Worm (Caenorhabditis elegans) whole organism, L2 larva: ENCODE measurements around the gene cyp-33C5.
A peak's percentile ranks its signal among the peaks of the same experiment; 100 is the strongest.

ENCODE experiments used
- C34F6.9 ChIP-seq: fragments of 150-350 bp; optimal IDR thresholded peaks from 2 replicates; lab custom pipeline; 2014; ENCODE audit warnings: missing biosample characterization, missing genetic modification characterization
- F13H6.1 ChIP-seq: sonication (generic microtip); optimal IDR thresholded peaks from 2 replicates; lab custom pipeline; 2016; ENCODE audit warnings: missing genetic modification characterization, missing compliant biosample characterization
- R02D3.7 ChIP-seq: fragments of 150-350 bp; optimal IDR thresholded peaks from 2 replicates; lab custom pipeline; 2014; ENCODE audit warnings: missing biosample characterization, missing genetic modification characterization
- Y55F3AM.14 ChIP-seq: fragments of 200-800 bp; sonication (Bioruptor generic); optimal IDR thresholded peaks from 2 replicates; lab custom pipeline; 2018; ENCODE audit warnings: mild to moderate bottlenecking, missing genetic modification characterization, missing compliant biosample characterization
- alr-1 ChIP-seq: fragments of 150-350 bp; optimal IDR thresholded peaks from 2 replicates; lab custom pipeline; 2014; ENCODE audit warnings: missing biosample characterization, missing genetic modification characterization
- aly-2 ChIP-seq: fragments of 150-350 bp; optimal IDR thresholded peaks from 2 replicates; lab custom pipeline; 2014; ENCODE audit warnings: missing biosample characterization, missing genetic modification characterization
- ama-1 ChIP-seq: fragments of 150-350 bp; optimal IDR thresholded peaks from 2 replicates; lab custom pipeline; 2018; ENCODE audit warnings: inconsistent platforms
- ceh-16 ChIP-seq: fragments of 150-350 bp; optimal IDR thresholded peaks from 2 replicates; lab custom pipeline; 2014; ENCODE audit warnings: missing biosample characterization, missing genetic modification characterization
- ceh-82 ChIP-seq: fragments of 150-350 bp; optimal IDR thresholded peaks from 2 replicates; lab custom pipeline; 2014; ENCODE audit warnings: missing biosample characterization, missing genetic modification characterization
- crh-2 ChIP-seq: sonication (generic microtip); optimal IDR thresholded peaks from 2 replicates; lab custom pipeline; 2017; ENCODE audit warnings: missing biosample characterization, missing genetic modification characterization
- dmd-4 ChIP-seq: sonication (generic microtip); optimal IDR thresholded peaks from 2 replicates; lab custom pipeline; 2017; ENCODE audit warnings: missing biosample characterization, missing genetic modification characterization
- egl-27 ChIP-seq: sonication (generic microtip); optimal IDR thresholded peaks from 3 replicates; lab custom pipeline; 2017; ENCODE audit warnings: missing biosample characterization, missing genetic modification reagents, missing genetic modification characterization
- elt-1 ChIP-seq: fragments of 150-350 bp; optimal IDR thresholded peaks from 2 replicates; lab custom pipeline; 2014; ENCODE audit warnings: missing biosample characterization, missing genetic modification characterization
- elt-3 ChIP-seq: sonication (generic microtip); optimal IDR thresholded peaks from 2 replicates; lab custom pipeline; 2017; ENCODE audit warnings: missing biosample characterization, missing genetic modification characterization
- fos-1 ChIP-seq: fragments of 150-350 bp; optimal IDR thresholded peaks from 2 replicates; lab custom pipeline; 2014; ENCODE audit warnings: missing biosample characterization, missing genetic modification characterization
- gmeb-1 ChIP-seq: fragments of 150-350 bp; optimal IDR thresholded peaks from 2 replicates; lab custom pipeline; 2014; ENCODE audit warnings: missing biosample characterization, missing genetic modification characterization
- lin-11 ChIP-seq: fragments of 150-350 bp; sonication (generic microtip); optimal IDR thresholded peaks from 2 replicates; lab custom pipeline; 2014; ENCODE audit warnings: missing biosample characterization, missing genetic modification characterization, inconsistent platforms, mixed read lengths
- lin-13 ChIP-seq: fragments of 150-350 bp; optimal IDR thresholded peaks from 2 replicates; lab custom pipeline; 2014; ENCODE audit warnings: missing biosample characterization, missing genetic modification reagents, missing genetic modification characterization
- lin-39 ChIP-seq: fragments of 150-350 bp; optimal IDR thresholded peaks from 2 replicates; lab custom pipeline; 2014; ENCODE audit warnings: missing biosample characterization, missing genetic modification reagents, missing genetic modification characterization
- lsy-2 ChIP-seq, 2 experiments: fragments of 150-350 bp in 1 of 2; sonication (generic microtip) in 1 of 2; optimal IDR thresholded peaks; 2 replicates each; lab custom pipeline; 2014 to 2017; ENCODE audit warnings: missing biosample characterization in 2 of 2, missing genetic modification characterization in 2 of 2
- mbf-1 ChIP-seq: sonication (generic microtip); optimal IDR thresholded peaks from 2 replicates; lab custom pipeline; 2017; ENCODE audit warnings: missing biosample characterization, missing genetic modification characterization
- mdl-1 ChIP-seq, 2 experiments: fragments of 150-350 bp in 1 of 2; sonication (generic microtip) in 1 of 2; optimal IDR thresholded peaks; 2 replicates each; lab custom pipeline; 2017; ENCODE audit warnings: missing biosample characterization in 2 of 2, missing genetic modification characterization in 2 of 2
- nhr-11 ChIP-seq: fragments of 150-350 bp; optimal IDR thresholded peaks from 2 replicates; lab custom pipeline; 2014; ENCODE audit warnings: missing biosample characterization, missing genetic modification characterization
- nhr-12 ChIP-seq: fragments of 150-350 bp; optimal IDR thresholded peaks from 2 replicates; lab custom pipeline; 2014; ENCODE audit warnings: missing biosample characterization, missing genetic modification characterization
- nhr-129 ChIP-seq: fragments of 150-350 bp; optimal IDR thresholded peaks from 2 replicates; lab custom pipeline; 2014; ENCODE audit warnings: missing biosample characterization, missing genetic modification characterization
- nhr-21 ChIP-seq: fragments of 150-350 bp; optimal IDR thresholded peaks from 2 replicates; lab custom pipeline; 2014; ENCODE audit warnings: missing biosample characterization, missing genetic modification characterization
- nhr-23 ChIP-seq: fragments of 150-350 bp; optimal IDR thresholded peaks from 2 replicates; lab custom pipeline; 2014; ENCODE audit warnings: missing biosample characterization, missing genetic modification reagents, missing genetic modification characterization
- nhr-237 ChIP-seq: fragments of 150-350 bp; optimal IDR thresholded peaks from 2 replicates; lab custom pipeline; 2014; ENCODE audit warnings: missing biosample characterization, missing genetic modification characterization
- nhr-25 ChIP-seq: fragments of 150-350 bp; sonication (generic microtip); optimal IDR thresholded peaks from 3 replicates; lab custom pipeline; 2014; ENCODE audit warnings: missing biosample characterization, missing genetic modification characterization
- nhr-6 ChIP-seq: fragments of 150-350 bp; optimal IDR thresholded peaks from 2 replicates; lab custom pipeline; 2014; ENCODE audit warnings: missing biosample characterization, missing genetic modification characterization
- nhr-77 ChIP-seq: fragments of 150-350 bp; optimal IDR thresholded peaks from 2 replicates; lab custom pipeline; 2014; ENCODE audit warnings: missing biosample characterization, missing genetic modification characterization
- peb-1 ChIP-seq: fragments of 150-350 bp; optimal IDR thresholded peaks from 2 replicates; lab custom pipeline; 2014; ENCODE audit warnings: missing biosample characterization, missing genetic modification characterization
- sem-4 ChIP-seq: fragments of 150-350 bp; optimal IDR thresholded peaks from 2 replicates; lab custom pipeline; 2014; ENCODE audit warnings: missing biosample characterization, missing genetic modification reagents, missing genetic modification characterization
- skn-1 ChIP-seq: sonication (generic microtip); optimal IDR thresholded peaks from 2 replicates; lab custom pipeline; 2017; ENCODE audit warnings: missing biosample characterization, missing genetic modification characterization
- sma-3 ChIP-seq: sonication (generic microtip); optimal IDR thresholded peaks from 2 replicates; lab custom pipeline; 2016; ENCODE audit warnings: missing genetic modification reagents, missing genetic modification characterization, missing compliant biosample characterization
- sma-9 ChIP-seq, 2 experiments: fragments of 150-350 bp in 1 of 2; sonication (generic microtip) in 1 of 2; optimal IDR thresholded peaks; 2 replicates each; lab custom pipeline; 2014 to 2016; ENCODE audit warnings: missing genetic modification characterization in 2 of 2, mild to moderate bottlenecking in 1 of 2, missing biosample characterization in 1 of 2, missing compliant biosample characterization in 1 of 2, missing genetic modification reagents in 1 of 2, moderate library complexity in 1 of 2
- snpc-4 ChIP-seq: fragments of 150-350 bp; optimal IDR thresholded peaks from 2 replicates; lab custom pipeline; 2014; ENCODE audit warnings: missing biosample characterization, missing genetic modification characterization
- unc-39 ChIP-seq: fragments of 150-350 bp; optimal IDR thresholded peaks from 2 replicates; lab custom pipeline; 2014; ENCODE audit warnings: missing biosample characterization, missing genetic modification characterization
- unc-55 ChIP-seq: fragments of 150-350 bp; sonication (generic microtip); optimal IDR thresholded peaks from 3 replicates; lab custom pipeline; 2014; ENCODE audit warnings: missing biosample characterization, missing genetic modification reagents, missing genetic modification characterization
- unc-62 ChIP-seq: fragments of 150-350 bp; optimal IDR thresholded peaks from 2 replicates; lab custom pipeline; 2014; ENCODE audit warnings: missing biosample characterization, missing genetic modification reagents, missing genetic modification characterization
- zag-1 ChIP-seq: fragments of 150-350 bp; optimal IDR thresholded peaks from 2 replicates; lab custom pipeline; 2014; ENCODE audit warnings: missing biosample characterization, missing genetic modification characterization
- ztf-1 ChIP-seq: fragments of 200-800 bp; sonication (Bioruptor generic); conservative IDR thresholded peaks from 2 replicates; pipeline ENCODE4 v1.3.6; 2022; ENCODE audit warnings: missing genetic modification characterization, missing compliant biosample characterization
- ztf-11 ChIP-seq: sonication (generic microtip); optimal IDR thresholded peaks from 2 replicates; lab custom pipeline; 2017; ENCODE audit warnings: missing biosample characterization, missing genetic modification characterization
- ztf-4 ChIP-seq: fragments of 150-350 bp; optimal IDR thresholded peaks from 2 replicates; lab custom pipeline; 2014; ENCODE audit warnings: missing biosample characterization, missing genetic modification characterization

Gene cyp-33C5

DNA sequence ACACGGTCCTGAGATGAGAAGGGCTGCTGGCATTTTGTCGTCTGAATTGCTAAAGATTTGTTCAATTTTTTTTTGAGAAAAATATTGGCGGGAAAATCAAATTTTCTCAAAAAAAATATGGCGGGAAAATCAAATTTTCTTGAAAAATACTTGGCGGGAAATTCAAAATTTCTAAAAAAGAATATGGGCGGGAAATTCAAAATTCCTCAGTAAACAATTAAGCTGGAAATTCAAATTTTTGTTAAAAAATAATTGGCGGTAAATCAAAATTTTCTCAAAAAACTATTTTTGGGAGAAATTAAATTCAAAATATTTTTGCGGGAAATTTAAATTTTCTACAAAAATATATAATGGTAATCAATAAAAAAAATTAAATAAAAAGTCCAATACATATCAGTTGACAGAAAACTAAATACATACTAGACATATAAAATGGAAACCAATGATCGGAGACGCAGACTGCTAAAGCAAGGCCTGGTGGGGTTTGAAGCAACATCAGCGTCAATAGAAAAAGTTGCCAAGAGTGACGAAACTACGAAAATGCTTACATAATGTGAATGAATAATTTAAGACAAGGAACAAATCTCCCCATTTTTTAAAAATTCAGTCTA is 30.3 kb upstream of the cyp-33C5 start, which contains the start of gene nhr-184:
nhr-184 (minus strand) TSS at position 51 of the 611 bp plus-strand sequence.
- peak; percentile 35 for TF ChIP-seq sma-9 (GFP tag; optimal IDR thresholded peaks at IDR 0.05; lab: Kevin White, UChicago)
- TF ChIP-seq sma-9 (tag; optimal IDR thresholded peaks at IDR 0.05; lab: Kevin White, UChicago), result no peak
- no peak for TF ChIP-seq nhr-237 (tag; lab: Kevin White, UChicago)
- TF ChIP-seq unc-55, result peak; percentile 30
- TF ChIP-seq sem-4 (tag; lab: Kevin White, UChicago), result no peak
- TF ChIP-seq elt-1 (tag; lab: Kevin White, UChicago), result no peak
- peak; percentile 56 for TF ChIP-seq fos-1 (tag; lab: Kevin White, UChicago)
- no peak for TF ChIP-seq sma-3 (GFP tag; lab: Kevin White, UChicago)
- peak; percentile 2 for TF ChIP-seq gmeb-1 (tag; lab: Kevin White, UChicago)
- TF ChIP-seq Y55F3AM.14 (GFP tag; lab: Kevin White, UChicago), result no peak
- TF ChIP-seq lsy-2 (tag; optimal IDR thresholded peaks at IDR 0.05; lab: Kevin White, UChicago), result peak in 1 of 2 experiments; percentile 21
- TF ChIP-seq, all 48 proteins: peak for 5

DNA sequence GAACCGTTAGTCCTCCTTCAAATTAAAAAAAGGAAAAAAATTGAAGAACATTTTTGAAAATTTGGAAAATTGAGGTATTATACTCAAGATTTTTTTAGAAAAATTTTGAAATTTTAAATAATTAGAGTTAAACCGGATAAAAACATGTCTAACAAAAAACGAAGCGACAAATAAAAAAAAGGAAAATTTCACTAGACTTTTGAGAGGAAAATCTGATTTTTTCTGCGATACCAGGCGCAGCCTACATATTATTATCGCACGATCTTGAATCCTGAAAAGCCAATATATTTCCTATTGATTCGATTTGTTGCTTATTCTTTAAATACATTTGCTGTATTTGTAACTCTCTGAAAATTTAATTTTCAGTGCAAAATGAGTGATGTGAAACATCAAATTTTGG is 29.5 kb upstream of the cyp-33C5 start, which contains the start of gene nstp-8:
nstp-8 (plus strand) TSS at position 301 of the 400 bp plus-strand sequence.
- TF ChIP-seq ceh-16 (tag; lab: Kevin White, UChicago) (no peak), C34F6.9 (tag; lab: Kevin White, UChicago) (no peak), nhr-237 (tag; lab: Kevin White, UChicago) (no peak), sem-4 (tag; lab: Kevin White, UChicago) (no peak)

DNA sequence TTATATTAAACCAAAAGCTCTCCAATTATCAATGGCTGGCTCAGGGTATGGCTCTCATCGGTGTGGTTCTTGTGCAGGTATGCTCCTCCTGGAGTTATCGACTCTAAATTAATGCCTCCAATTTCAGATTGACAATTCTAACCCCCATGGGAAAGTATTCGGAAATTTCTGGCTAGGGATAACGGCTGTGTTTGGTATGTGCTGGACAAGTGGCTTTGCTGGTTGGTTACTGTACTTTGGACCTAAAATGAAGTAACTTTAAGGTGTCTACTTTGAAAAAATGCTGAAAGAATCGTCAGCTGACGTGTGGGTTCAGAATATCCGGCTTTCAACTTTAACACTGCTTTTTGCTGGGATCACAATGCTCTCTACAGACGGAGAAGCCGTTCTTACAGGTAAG is 27.9 kb upstream of the cyp-33C5 start:
- TF ChIP-seq nhr-12 (tag; lab: Kevin White, UChicago) (no peak), nhr-21 (tag; lab: Kevin White, UChicago) (no peak), R02D3.7 (tag; lab: Kevin White, UChicago) (no peak), elt-1 (tag; lab: Kevin White, UChicago) (no peak), nhr-23 (tag; lab: Kevin White, UChicago) (no peak)

DNA sequence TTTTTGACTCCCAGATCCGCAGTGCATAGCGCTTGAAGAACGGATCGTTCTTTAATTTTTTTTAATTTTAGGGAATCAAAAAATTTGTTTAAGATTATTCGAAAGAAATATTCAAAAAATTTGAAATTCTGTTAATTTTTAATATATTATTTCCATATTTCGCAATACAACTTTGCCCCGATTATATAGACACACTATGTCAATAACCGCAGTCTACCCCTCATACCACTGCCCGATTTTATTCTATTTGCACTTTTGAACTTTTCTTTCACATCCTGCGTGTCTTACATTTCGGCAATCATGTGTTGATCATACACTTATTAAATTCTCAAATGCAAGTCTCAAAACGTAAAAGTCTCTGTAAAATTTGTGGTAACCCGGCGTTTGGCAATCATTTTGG is 26.0 kb upstream of the cyp-33C5 start, which contains the start of gene nhr-56:
nhr-56 (plus strand) TSS at position 202 of the 400 bp plus-strand sequence.
- TF ChIP-seq sma-3 (GFP tag; lab: Kevin White, UChicago) (no peak), lin-13 (GFP tag; lab: Kevin White, UChicago) (no peak), aly-2 (tag; lab: Kevin White, UChicago) (no peak), nhr-77 (tag; lab: Kevin White, UChicago) (no peak), unc-39 (tag; lab: Kevin White, UChicago) (no peak), dmd-4 (tag; lab: Kevin White, UChicago) (no peak), nhr-23 (tag; lab: Kevin White, UChicago) (no peak), mbf-1 (tag; lab: Kevin White, UChicago) (no peak), peb-1 (tag; lab: Kevin White, UChicago) (no peak), lsy-2 (tag; optimal IDR thresholded peaks at IDR 0.05; lab: Kevin White, UChicago) (peak in 1 of 2 experiments; percentile 47), F13H6.1 (tag; lab: Kevin White, UChicago) (peak; percentile 25), fos-1 (tag; lab: Kevin White, UChicago) (peak; percentile 71), nhr-6 (no peak), skn-1 (tag; lab: Kevin White, UChicago) (no peak), R02D3.7 (tag; lab: Kevin White, UChicago) (no peak), ztf-1 (GFP tag; lab: Robert Waterston, UW) (no peak), Y55F3AM.14 (GFP tag; lab: Kevin White, UChicago) (no peak), elt-1 (tag; lab: Kevin White, UChicago) (no peak), alr-1 (no peak), unc-62 (GFP tag; lab: Kevin White, UChicago) (no peak), egl-27 (tag; lab: Kevin White, UChicago) (no peak), nhr-237 (tag; lab: Kevin White, UChicago) (no peak), mdl-1 (tag; optimal IDR thresholded peaks at IDR 0.05; lab: Kevin White, UChicago) (no peak), ztf-11 (tag; lab: Kevin White, UChicago) (no peak), unc-55 (no peak), nhr-21 (tag; lab: Kevin White, UChicago) (no peak), crh-2 (tag; lab: Kevin White, UChicago) (peak; percentile 59), nhr-12 (tag; lab: Kevin White, UChicago) (no peak), lin-11 (tag; lab: Kevin White, UChicago) (no peak), ztf-4 (tag; lab: Kevin White, UChicago) (no peak), gmeb-1 (tag; lab: Kevin White, UChicago) (peak; percentile 67), ama-1 (no peak), zag-1 (tag; lab: Kevin White, UChicago) (no peak), ceh-16 (tag; lab: Kevin White, UChicago) (no peak), nhr-129 (tag; lab: Kevin White, UChicago) (peak; percentile 63), nhr-25 (tag; lab: Kevin White, UChicago) (peak; percentile 31), ceh-82 (tag; lab: Kevin White, UChicago) (no peak), snpc-4 (no peak), sem-4 (tag; lab: Kevin White, UChicago) (no peak), lin-39 (tag; lab: Kevin White, UChicago) (no peak), elt-3 (tag; lab: Kevin White, UChicago) (no peak), nhr-11 (no peak), sma-9 (GFP tag; optimal IDR thresholded peaks at IDR 0.05; lab: Kevin White, UChicago) (peak; percentile 79), sma-9 (tag; optimal IDR thresholded peaks at IDR 0.05; lab: Kevin White, UChicago) (no peak)
